Fruit fly (Drosophila melanogaster) whole organism, wandering third instar larva: ENCODE measurements around the gene robl62A.
A peak's percentile ranks its signal among the peaks of the same experiment; 100 is the strongest.

Source experiments
- Abd-B ChIP-seq: fragments of >200 bp; optimal IDR thresholded peaks from 2 replicates; lab custom pipeline; 2017; ENCODE audit warnings: missing biosample characterization, missing genetic modification characterization
- CG32264 ChIP-seq: fragments of 200-800 bp; sonication (Bioruptor generic); optimal IDR thresholded peaks from 2 replicates; lab custom pipeline; 2016; ENCODE audit warnings: missing biosample characterization, missing genetic modification characterization
- CG9705 ChIP-seq: fragments of 200-800 bp; sonication (Bioruptor generic); optimal IDR thresholded peaks from 2 replicates; lab custom pipeline; 2018; ENCODE audit warnings: missing biosample characterization, mild to moderate bottlenecking, missing genetic modification characterization
- CrebA ChIP-seq: fragments of 200-800 bp; sonication (Bioruptor generic); optimal IDR thresholded peaks from 2 replicates; lab custom pipeline; 2016; ENCODE audit warnings: missing biosample characterization, mild to moderate bottlenecking, missing genetic modification characterization, borderline replicate concordance
- Dfd ChIP-seq: fragments of >200 bp; optimal IDR thresholded peaks from 2 replicates; lab custom pipeline; 2017; ENCODE audit warnings: missing biosample characterization, missing genetic modification characterization
- Dif ChIP-seq: fragments of 200-275, 200-300 bp; sonication (Bioruptor generic); optimal IDR thresholded peaks from 2 replicates; lab custom pipeline; 2018; ENCODE audit warnings: missing biosample characterization, missing genetic modification characterization; ENCODE audit not compliant: partially characterized antibody
- GATAd ChIP-seq: sonication (Bioruptor generic); optimal IDR thresholded peaks from 2 replicates; lab custom pipeline; 2016; ENCODE audit warnings: missing biosample characterization, missing genetic modification characterization
- HLH106 ChIP-seq: fragments of 200-800 bp; optimal IDR thresholded peaks from 3 replicates; lab custom pipeline; 2019; ENCODE audit warnings: missing biosample characterization, mild to moderate bottlenecking, missing genetic modification characterization, moderate library complexity
- Hnf4 ChIP-seq: fragments of 200-800 bp; sonication (Bioruptor generic); optimal IDR thresholded peaks from 2 replicates; lab custom pipeline; 2016; ENCODE audit warnings: missing biosample characterization, mild to moderate bottlenecking, missing genetic modification characterization
- Hr78 ChIP-seq: fragments of >200 bp; optimal IDR thresholded peaks from 2 replicates; lab custom pipeline; 2017; ENCODE audit warnings: missing biosample characterization, missing genetic modification characterization
- Hr83 ChIP-seq: fragments of 200-300 bp; sonication (Bioruptor generic); optimal IDR thresholded peaks from 2 replicates; lab custom pipeline; 2016; ENCODE audit warnings: missing biosample characterization, mild to moderate bottlenecking, missing genetic modification characterization, moderate library complexity; ENCODE audit not compliant: poor library complexity, severe bottlenecking
- Jra ChIP-seq: sonication (Bioruptor generic); optimal IDR thresholded peaks from 2 replicates; lab custom pipeline; 2016; ENCODE audit warnings: missing biosample characterization, missing genetic modification characterization
- Mio ChIP-seq: sonication (Bioruptor generic); optimal IDR thresholded peaks from 2 replicates; lab custom pipeline; 2016; ENCODE audit warnings: missing biosample characterization, missing genetic modification characterization
- Myc ChIP-seq: fragments of >200 bp; optimal IDR thresholded peaks from 2 replicates; lab custom pipeline; 2017
- N ChIP-seq: fragments of >200 bp; optimal IDR thresholded peaks from 2 replicates; lab custom pipeline; 2018; ENCODE audit warnings: missing biosample characterization, missing external identifiers, missing genetic modification characterization
- OdsH ChIP-seq: fragments of 200-800 bp; sonication (Bioruptor generic); optimal IDR thresholded peaks from 2 replicates; lab custom pipeline; 2016; ENCODE audit warnings: missing biosample characterization, mild to moderate bottlenecking, missing genetic modification characterization
- Rel ChIP-seq, 2 experiments: fragments of 200-800 bp; sonication (Bioruptor generic) in 1 of 2; optimal IDR thresholded peaks; 2 replicates in 1 of 2; 3 replicates in 1 of 2; lab custom pipeline; 2016 to 2019; ENCODE audit warnings: mild to moderate bottlenecking in 2 of 2, missing biosample characterization in 2 of 2, missing genetic modification characterization in 2 of 2, moderate library complexity in 1 of 2
- Sp1 ChIP-seq: fragments of 200-800 bp; sonication (Bioruptor generic); optimal IDR thresholded peaks from 3 replicates; lab custom pipeline; 2019; ENCODE audit warnings: missing biosample characterization, mild to moderate bottlenecking, missing genetic modification characterization, moderate library complexity
- Vsx2 ChIP-seq: fragments of 200-300, 225-300 bp; sonication (Bioruptor generic); optimal IDR thresholded peaks from 2 replicates; lab custom pipeline; 2018; ENCODE audit warnings: missing biosample characterization, missing genetic modification characterization; ENCODE audit not compliant: partially characterized antibody
- br ChIP-seq: fragments of 200-800 bp; sonication (Bioruptor generic); optimal IDR thresholded peaks from 2 replicates; lab custom pipeline; 2016; ENCODE audit warnings: missing biosample characterization, missing genetic modification characterization
- brk ChIP-seq: fragments of 200-800 bp; sonication (Bioruptor generic); optimal IDR thresholded peaks from 2 replicates; lab custom pipeline; 2016; ENCODE audit warnings: missing biosample characterization, mild to moderate bottlenecking, missing genetic modification characterization
- dl ChIP-seq, 2 experiments: fragments of 175-275, 200-275 bp in 1 of 2; fragments of 200-275 bp in 1 of 2; sonication (Bioruptor generic); optimal IDR thresholded peaks; lab custom pipeline; 2018; ENCODE audit warnings: mild to moderate bottlenecking in 2 of 2, missing biosample characterization in 2 of 2, missing genetic modification characterization in 2 of 2, moderate library complexity in 2 of 2; ENCODE audit not compliant: partially characterized antibody in 2 of 2, insufficient read depth in 1 of 2
- dmrt93B ChIP-seq: fragments of 200-800 bp; sonication (Bioruptor generic); optimal IDR thresholded peaks from 2 replicates; lab custom pipeline; 2018; ENCODE audit warnings: missing biosample characterization, mild to moderate bottlenecking, missing genetic modification characterization
- dsf ChIP-seq: sonication (Bioruptor generic); optimal IDR thresholded peaks from 2 replicates; lab custom pipeline; 2016; ENCODE audit warnings: missing biosample characterization, missing genetic modification characterization, borderline replicate concordance
- ey ChIP-seq: fragments of 200-800 bp; sonication (Bioruptor generic); optimal IDR thresholded peaks from 2 replicates; lab custom pipeline; 2016; ENCODE audit warnings: missing biosample characterization, missing genetic modification characterization
- foxo ChIP-seq, 2 experiments: fragments of 200-800 bp; sonication (Bioruptor generic); optimal IDR thresholded peaks; 2 replicates in 1 of 2; 3 replicates in 1 of 2; lab custom pipeline; 2016 to 2017; ENCODE audit warnings: missing biosample characterization in 2 of 2, missing genetic modification characterization in 2 of 2
- fru ChIP-seq: fragments of 200-800 bp; sonication (Bioruptor generic); optimal IDR thresholded peaks from 3 replicates; lab custom pipeline; 2016; ENCODE audit warnings: missing biosample characterization, mild to moderate bottlenecking, missing genetic modification characterization
- h ChIP-seq: fragments of 200-800 bp; sonication (Bioruptor generic); optimal IDR thresholded peaks from 3 replicates; lab custom pipeline; 2016; ENCODE audit warnings: missing biosample characterization, mild to moderate bottlenecking, missing genetic modification characterization
- jim ChIP-seq: fragments of 175-275, 200-325 bp; sonication (Bioruptor generic); optimal IDR thresholded peaks from 2 replicates; lab custom pipeline; 2016; ENCODE audit warnings: missing biosample characterization, mild to moderate bottlenecking, missing genetic modification characterization
- lola ChIP-seq: fragments of >200 bp; optimal IDR thresholded peaks from 2 replicates; lab custom pipeline; 2017; ENCODE audit warnings: missing biosample characterization, missing genetic modification characterization
- pan ChIP-seq: fragments of >200 bp; optimal IDR thresholded peaks from 2 replicates; lab custom pipeline; 2017
- psq ChIP-seq: fragments of 200-800 bp; sonication (Bioruptor generic); optimal IDR thresholded peaks from 3 replicates; lab custom pipeline; 2017; ENCODE audit warnings: missing biosample characterization, mild to moderate bottlenecking, missing genetic modification characterization, moderate library complexity
- rgr ChIP-seq: fragments of 200-800 bp; sonication (Bioruptor generic); optimal IDR thresholded peaks from 3 replicates; lab custom pipeline; 2016; ENCODE audit warnings: missing biosample characterization, mild to moderate bottlenecking, missing genetic modification characterization
- sage ChIP-seq: fragments of 200-800 bp; sonication (Bioruptor generic); optimal IDR thresholded peaks from 2 replicates; lab custom pipeline; 2016; ENCODE audit warnings: missing biosample characterization, mild to moderate bottlenecking, missing genetic modification characterization
- sv ChIP-seq: fragments of 200-800 bp; sonication (Bioruptor generic); optimal IDR thresholded peaks from 3 replicates; lab custom pipeline; 2016; ENCODE audit warnings: missing biosample characterization, missing genetic modification characterization
- tai ChIP-seq: sonication (Bioruptor generic); optimal IDR thresholded peaks from 2 replicates; lab custom pipeline; 2016; ENCODE audit warnings: missing biosample characterization, missing genetic modification characterization
- usp ChIP-seq: fragments of >200 bp; optimal IDR thresholded peaks from 2 replicates; lab custom pipeline; 2017; ENCODE audit warnings: missing biosample characterization, missing genetic modification characterization
- woc ChIP-seq: sonication (Bioruptor generic); optimal IDR thresholded peaks from 2 replicates; lab custom pipeline; 2016; ENCODE audit warnings: missing biosample characterization, mild to moderate bottlenecking, missing genetic modification characterization

Gene robl62A

DNA sequence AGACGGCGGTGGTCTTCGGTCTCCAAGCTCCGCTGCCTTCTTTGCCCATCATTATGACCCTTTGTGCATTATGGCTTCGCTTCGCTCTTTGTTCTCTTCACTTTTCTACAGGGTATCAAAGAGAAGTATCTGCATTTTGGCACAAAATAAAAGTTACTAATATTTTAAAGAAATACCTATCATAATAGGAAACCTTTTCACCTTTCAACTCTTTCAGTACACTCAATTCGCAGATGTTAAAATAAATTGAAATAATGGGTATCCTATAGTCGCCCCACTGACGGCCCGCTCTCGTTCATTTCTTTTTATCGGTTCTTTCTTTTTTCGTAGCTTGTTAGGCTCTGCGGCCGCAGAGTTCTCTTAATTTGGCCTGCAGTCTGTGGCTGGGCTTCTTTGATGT, 34.5 kb upstream of the robl62A start:
- no peak for TF ChIP-seq Hr78 (GFP tag; lab: Kevin White, UChicago)
- TF ChIP-seq dmrt93B (GFP tag; lab: Kevin White, UChicago) = peak; percentile 88
- no peak for TF ChIP-seq Dfd
- no peak for TF ChIP-seq Abd-B (GFP tag; lab: Kevin White, UChicago)
- TF ChIP-seq psq (GFP tag; lab: Kevin White, UChicago) = peak; percentile 98
- TF ChIP-seq Dif = no peak
- TF ChIP-seq Hnf4 = peak; percentile 97
- no peak for TF ChIP-seq dl (GFP tag; optimal IDR thresholded peaks at IDR 0.05; lab: Kevin White, UChicago; ENCODE audit: insufficient read depth in 1 of 2, partially characterized antibody in 2 of 2)
- peak; percentile 97 for TF ChIP-seq ey
- TF ChIP-seq CG32264 (GFP tag; lab: Kevin White, UChicago) = peak; percentile 94
- TF ChIP-seq tai (GFP tag; lab: Kevin White, UChicago) = peak; percentile 93
- TF ChIP-seq br = peak; percentile 97
- peak; percentile 86 for TF ChIP-seq CrebA (GFP tag; lab: Kevin White, UChicago)
- peak; percentile 68 for TF ChIP-seq Mio
- TF ChIP-seq Myc (lab: Kevin White, UChicago) = no peak
- TF ChIP-seq sage (GFP tag; lab: Kevin White, UChicago) = peak; percentile 94
- no peak for TF ChIP-seq jim
- peak; percentile 75 for TF ChIP-seq GATAd (GFP tag; lab: Kevin White, UChicago)
- peak; percentile 97 for TF ChIP-seq OdsH (GFP tag; lab: Kevin White, UChicago)
- TF ChIP-seq pan (lab: Kevin White, UChicago) = peak; percentile 66
- peak; percentile 82 for TF ChIP-seq dsf (GFP tag; lab: Kevin White, UChicago)
- TF ChIP-seq Sp1 = peak; percentile 97
- peak; percentile 73 for TF ChIP-seq CG9705 (GFP tag; lab: Kevin White, UChicago)
- TF ChIP-seq woc (GFP tag; lab: Kevin White, UChicago) = peak; percentile 98
- TF ChIP-seq fru (GFP tag; lab: Kevin White, UChicago) = peak; percentile 97
- no peak for TF ChIP-seq usp
- TF ChIP-seq rgr = peak; percentile 98
- TF ChIP-seq brk (GFP tag; lab: Kevin White, UChicago) = peak; percentile 96
- peak; percentile 76 for TF ChIP-seq sv
- TF ChIP-seq Jra (GFP tag; lab: Kevin White, UChicago) = peak; percentile 95
- TF ChIP-seq foxo (GFP tag; optimal IDR thresholded peaks at IDR 0.05; lab: Kevin White, UChicago) = peak; percentile 81 to 97
- peak; percentile 97 for TF ChIP-seq HLH106 (tag; lab: Kevin White, UChicago)
- TF ChIP-seq lola (GFP tag; lab: Kevin White, UChicago) = no peak
- TF ChIP-seq h = peak; percentile 98
- peak; percentile 96 for TF ChIP-seq Rel (GFP tag; optimal IDR thresholded peaks at IDR 0.05; lab: Kevin White, UChicago)
- TF ChIP-seq Rel (tag; optimal IDR thresholded peaks at IDR 0.05; lab: Kevin White, UChicago) = peak; percentile 79
- TF ChIP-seq Hr83 = peak; percentile 76
- no peak for TF ChIP-seq Vsx2 (GFP tag; lab: Kevin White, UChicago)

DNA sequence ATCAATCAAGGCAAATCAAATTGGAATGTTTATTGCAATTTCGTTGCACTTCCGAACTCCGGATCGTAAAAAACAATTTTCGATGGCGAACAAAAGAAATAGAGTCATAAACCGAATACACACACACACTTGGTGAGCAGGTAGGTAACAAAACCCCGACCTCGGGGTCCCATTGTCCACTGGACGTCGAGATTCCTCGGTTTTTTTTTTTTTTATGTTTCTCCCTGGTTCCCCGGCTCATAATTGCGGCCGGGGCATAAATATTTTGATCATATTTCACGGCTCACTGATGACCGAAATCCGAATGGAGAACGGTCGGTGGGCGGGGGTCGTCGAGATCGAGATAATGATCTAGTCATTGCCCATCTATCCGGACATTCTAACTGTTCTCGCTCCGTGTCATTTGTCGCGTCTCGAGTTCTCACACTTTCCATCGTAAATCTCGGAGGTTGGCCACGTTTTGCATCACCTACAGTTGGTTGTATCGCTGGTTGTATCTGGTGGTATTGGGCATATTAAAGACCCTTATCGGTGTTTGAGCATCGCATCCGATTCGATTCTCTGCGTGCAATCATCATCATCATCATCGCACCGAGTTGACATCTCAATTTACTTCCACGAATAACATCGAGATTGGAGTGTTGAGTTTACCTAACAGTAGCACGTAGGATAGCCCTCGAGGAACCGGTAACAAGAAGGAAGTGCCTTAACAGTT, 29.5 kb upstream of the robl62A start:
- TF ChIP-seq usp (no peak), woc (GFP tag; lab: Kevin White, UChicago) (no peak), sage (GFP tag; lab: Kevin White, UChicago) (no peak), ey (no peak), CG9705 (GFP tag; lab: Kevin White, UChicago) (no peak), tai (GFP tag; lab: Kevin White, UChicago) (no peak), jim (no peak), rgr (no peak), Hr83 (no peak), foxo (GFP tag; optimal IDR thresholded peaks at IDR 0.05; lab: Kevin White, UChicago) (no peak), Sp1 (no peak), CrebA (GFP tag; lab: Kevin White, UChicago) (no peak), Myc (lab: Kevin White, UChicago) (no peak), Dif (no peak), GATAd (GFP tag; lab: Kevin White, UChicago) (no peak), N (GFP tag; lab: Kevin White, UChicago) (no peak), dl (GFP tag; optimal IDR thresholded peaks at IDR 0.05; lab: Kevin White, UChicago; ENCODE audit: insufficient read depth in 1 of 2, partially characterized antibody in 2 of 2) (no peak), Hr78 (GFP tag; lab: Kevin White, UChicago) (no peak), Jra (GFP tag; lab: Kevin White, UChicago) (no peak)
